Worm (Caenorhabditis elegans): ENCODE data around the gene ZK262.19.

ce11 chrV:18474223-18474622, 48.8 kb upstream of the ZK262.19 start, which contains the start of gene srh-181:
- no peak for TF ChIP-seq lin-39 (tag; optimal IDR thresholded peaks at IDR 0.05)
- TF ChIP-seq ztf-11 (tag; optimal IDR thresholded peaks at IDR 0.05), result no peak
- no peak for TF ChIP-seq lin-15B (tag; optimal IDR thresholded peaks at IDR 0.05)
- TF ChIP-seq nhr-77 (tag; optimal IDR thresholded peaks at IDR 0.05), result no peak
- no peak for TF ChIP-seq nhr-28 (tag; optimal IDR thresholded peaks at IDR 0.05)
- no peak for TF ChIP-seq ceh-16 (tag; optimal IDR thresholded peaks at IDR 0.05)
- TF ChIP-seq sea-2 (GFP tag; optimal IDR thresholded peaks at IDR 0.05), result no peak
- TF ChIP-seq fkh-10 (GFP tag; optimal IDR thresholded peaks at IDR 0.05), result no peak
- TF ChIP-seq ama-1 (optimal IDR thresholded peaks at IDR 0.05), result no peak
- TF ChIP-seq skn-1 (tag; optimal IDR thresholded peaks at IDR 0.05), result no peak

Data from whole organism, L3 larva.